Worm (Caenorhabditis elegans): ENCODE data around the gene lec-4.

The lec-4 gene

ce11 chrIII:3773173-3773572, at the start of gene lec-4:
Gene lec-4, minus strand, starts transcription at chrIII:3773326.
- TF ChIP-seq cebp-1 (GFP tag; IDR thresholded peaks at IDR 0.05) (no peak), cebp-1 (tag; optimal IDR thresholded peaks at IDR 0.05) (peak; percentile 36), dox-1 (GFP tag; IDR thresholded peaks at IDR 0.05) (no peak), F39B2.1 (GFP tag; IDR thresholded peaks at IDR 0.05) (no peak), hmg-1.2 (GFP tag; IDR thresholded peaks at IDR 0.05) (peak; percentile 29; the same call in 1 of the 2 replicates), pbrm-1 (GFP tag; IDR thresholded peaks at IDR 0.05) (0 out of 2 replicates have a peak, but pooled peaks have one; percentile 13), lin-40 (tag; optimal IDR thresholded peaks at IDR 0.05) (peak; percentile 15)

DNA sequence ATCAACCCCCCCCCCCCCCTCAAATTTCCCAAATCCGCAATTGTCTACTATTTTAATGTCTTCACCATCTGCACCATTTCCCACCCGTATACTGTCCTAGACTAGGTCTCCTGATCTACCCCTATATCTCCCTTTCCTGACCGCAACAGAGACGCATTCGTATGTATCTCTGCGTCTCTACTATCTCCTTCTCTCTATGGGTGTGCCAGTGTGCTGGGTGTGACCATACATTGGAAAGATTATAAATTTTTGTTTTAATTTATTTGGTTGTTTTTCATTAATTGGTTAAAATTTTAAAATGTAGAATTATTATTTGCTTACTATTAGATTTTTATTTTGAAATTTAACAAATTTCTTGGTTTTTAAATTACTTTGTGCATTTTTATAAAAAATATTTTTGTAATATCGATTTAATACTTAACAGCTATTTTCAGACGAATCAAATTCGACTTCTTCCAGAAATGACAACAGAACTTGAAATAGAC, 48.9 kb upstream of the lec-4 start, which contains the start of gene amx-1:
amx-1 (plus strand) TSS at position 435 of the 485 bp plus-strand sequence.
- TF ChIP-seq hmg-1.2 (GFP tag; IDR thresholded peaks at IDR 0.05) (peak; percentile 59; the same call in 1 of the 2 replicates), mel-28 (tag; optimal IDR thresholded peaks at IDR 0.05; ENCODE audit: borderline replicate concordance) (no peak)

DNA sequence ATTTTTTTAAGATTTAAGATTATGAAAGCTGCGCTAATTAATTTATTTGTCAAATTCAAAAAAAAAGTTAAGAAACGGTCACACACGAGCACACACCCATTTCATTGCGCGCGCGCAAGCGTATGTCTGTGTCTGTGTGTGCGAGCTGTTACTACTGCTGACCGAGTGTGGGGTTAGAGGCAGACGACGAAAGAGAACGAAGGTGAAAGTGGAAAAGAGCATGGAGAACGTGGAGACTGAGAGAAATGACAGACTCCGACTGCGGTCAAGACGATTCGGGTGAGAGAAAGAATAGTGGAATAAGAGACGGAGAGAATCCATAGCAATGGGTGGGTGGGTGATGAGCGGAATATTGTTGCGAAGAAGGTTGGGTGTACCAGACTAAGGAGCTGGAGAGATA, 47.0 kb upstream of the lec-4 start:
- TF ChIP-seq F23B12.7 (tag; optimal IDR thresholded peaks at IDR 0.05; ENCODE audit: insufficient read depth) (no peak), tlf-1 (GFP tag; optimal IDR thresholded peaks at IDR 0.05) (no peak), chd-7 (tag; optimal IDR thresholded peaks at IDR 0.05) (no peak), rcor-1 (GFP tag; IDR thresholded peaks at IDR 0.05) (peak; percentile 48), Y53F4B.3 (GFP tag; IDR thresholded peaks at IDR 0.05) (no peak), pbrm-1 (GFP tag; IDR thresholded peaks at IDR 0.05) (no peak), somi-1 (GFP tag; optimal IDR thresholded peaks at IDR 0.05) (no peak), zfh-2 (GFP tag; conservative IDR thresholded peaks at IDR 0.05) (peak; percentile 80), lsy-27 (tag; optimal IDR thresholded peaks at IDR 0.05; ENCODE audit: borderline replicate concordance, insufficient read depth) (no peak), pha-4 (tag; optimal IDR thresholded peaks at IDR 0.05) (no peak), ceh-27 (GFP tag; optimal IDR thresholded peaks at IDR 0.05) (peak; percentile 45), Y56A3A.18 (GFP tag; IDR thresholded peaks at IDR 0.05) (no peak), attf-5 (GFP tag; optimal IDR thresholded peaks at IDR 0.05) (peak; percentile 82), F37B4.10 (GFP tag; IDR thresholded peaks at IDR 0.05) (no peak), ztf-22 (GFP tag; optimal IDR thresholded peaks at IDR 0.05) (no peak), F22D6.2 (tag; optimal IDR thresholded peaks at IDR 0.05) (no peak), cebp-2 (GFP tag; IDR thresholded peaks at IDR 0.05) (no peak), lin-35 (GFP tag; optimal IDR thresholded peaks at IDR 0.05) (peak in 1 of 3 experiments; percentile 55), hlh-12 (tag; optimal IDR thresholded peaks at IDR 0.05) (no peak), lin-26 (GFP tag; IDR thresholded peaks at IDR 0.05) (no peak), D2030.7 (GFP tag; IDR thresholded peaks at IDR 0.05) (no peak), Y67H2A.10 (GFP tag; conservative IDR thresholded peaks at IDR 0.05) (no peak), repo-1 (tag; optimal IDR thresholded peaks at IDR 0.05) (no peak), mes-4 (tag; optimal IDR thresholded peaks at IDR 0.05) (no peak), ceh-58 (GFP tag; IDR thresholded peaks at IDR 0.05) (no peak), hlh-26 (GFP tag; conservative IDR thresholded peaks at IDR 0.05) (no peak), sea-2 (GFP tag; IDR thresholded peaks at IDR 0.05) (no peak), die-1 (tag; optimal IDR thresholded peaks at IDR 0.05) (no peak), F49E8.2 (tag; optimal IDR thresholded peaks at IDR 0.05; ENCODE audit: insufficient read depth) (no peak), ztf-28 (GFP tag; IDR thresholded peaks at IDR 0.05) (no peak), madf-10 (tag; optimal IDR thresholded peaks at IDR 0.05) (no peak), K11D2.4 (GFP tag; IDR thresholded peaks at IDR 0.05) (no peak), F55B11.4 (tag; optimal IDR thresholded peaks at IDR 0.05; ENCODE audit: borderline replicate concordance, insufficient read depth) (no peak), attf-6 (GFP tag; IDR thresholded peaks at IDR 0.05) (no peak), ets-4 (GFP tag; optimal IDR thresholded peaks at IDR 0.05) (peak; percentile 1), nfyb-1 (GFP tag; IDR thresholded peaks at IDR 0.05) (peak; percentile 67; the same call in 1 of the 2 replicates), lin-54 (GFP tag; optimal IDR thresholded peaks at IDR 0.05) (peak; percentile 36), gei-17 (GFP tag; optimal IDR thresholded peaks at IDR 0.05) (no peak)

Measured in whole organism, young adult.